Worm (Caenorhabditis elegans): ENCODE results near the gene C41H7.2.
A peak's percentile ranks its signal among the peaks of the same experiment; 100 is the strongest.

Gene C41H7.2

ce11 chrII:3028264-3028663 lies 13.6 kb downstream of the C41H7.2 start (continued):
- TF ChIP-seq dsc-1 (tag; optimal IDR thresholded peaks at IDR 0.05) (no peak), alr-1 (tag; optimal IDR thresholded peaks at IDR 0.05; ENCODE audit: borderline replicate concordance) (no peak), unc-30 (tag; optimal IDR thresholded peaks at IDR 0.05) (no peak), lin-15B (tag; optimal IDR thresholded peaks at IDR 0.05) (no peak), pag-3 (tag; optimal IDR thresholded peaks at IDR 0.05; ENCODE audit: borderline replicate concordance, insufficient read depth) (no peak), unc-86 (tag; optimal IDR thresholded peaks at IDR 0.05) (no peak), nhr-237 (tag; optimal IDR thresholded peaks at IDR 0.05) (no peak), nhr-47 (tag; optimal IDR thresholded peaks at IDR 0.05) (no peak), lsy-2 (tag; optimal IDR thresholded peaks at IDR 0.05) (no peak), aha-1 (tag; optimal IDR thresholded peaks at IDR 0.05) (no peak), fkh-10 (GFP tag; optimal IDR thresholded peaks at IDR 0.05) (no peak), tbx-2 (tag; optimal IDR thresholded peaks at IDR 0.05) (no peak), snu-23 (GFP tag; optimal IDR thresholded peaks at IDR 0.05) (peak; percentile 21), elt-3 (tag; optimal IDR thresholded peaks at IDR 0.05) (peak in 1 of 6 experiments; percentile 31), nhr-85 (tag) (no peak), nhr-76 (tag; optimal IDR thresholded peaks at IDR 0.05) (no peak), C16A3.4 (tag; optimal IDR thresholded peaks at IDR 0.05) (peak; percentile 7), efl-1 (optimal IDR thresholded peaks at IDR 0.05) (no peak), efl-1 (GFP tag; optimal IDR thresholded peaks at IDR 0.05 in 1 of 2) (peak in 1 of 2 experiments; percentile 8), ama-1 (optimal IDR thresholded peaks at IDR 0.05) (no peak), snpc-4 (tag; optimal IDR thresholded peaks at IDR 0.05) (no peak), mab-9 (GFP tag; IDR thresholded peaks at IDR 0.05) (no peak), nhr-11 (tag; optimal IDR thresholded peaks at IDR 0.05) (no peak), elt-2 (tag; optimal IDR thresholded peaks at IDR 0.05) (no peak), egl-27 (tag; optimal IDR thresholded peaks at IDR 0.05) (no peak), fkh-8 (tag; optimal IDR thresholded peaks at IDR 0.05) (no peak), nhr-71 (tag; optimal IDR thresholded peaks at IDR 0.05) (no peak), vab-15 (tag; optimal IDR thresholded peaks at IDR 0.05) (no peak), ces-1 (GFP tag; optimal IDR thresholded peaks at IDR 0.05) (no peak), blmp-1 (tag; optimal IDR thresholded peaks at IDR 0.05) (peak; percentile 98), unc-130 (tag; optimal IDR thresholded peaks at IDR 0.05) (no peak), nhr-19 (GFP tag; conservative IDR thresholded peaks at IDR 0.05) (no peak), C34B4.2 (tag; optimal IDR thresholded peaks at IDR 0.05) (no peak), dpl-1 (GFP tag; optimal IDR thresholded peaks at IDR 0.05) (no peak), unc-62 (GFP tag; optimal IDR thresholded peaks at IDR 0.05) (no peak), egl-13 (tag; optimal IDR thresholded peaks at IDR 0.05) (no peak)

DNA sequence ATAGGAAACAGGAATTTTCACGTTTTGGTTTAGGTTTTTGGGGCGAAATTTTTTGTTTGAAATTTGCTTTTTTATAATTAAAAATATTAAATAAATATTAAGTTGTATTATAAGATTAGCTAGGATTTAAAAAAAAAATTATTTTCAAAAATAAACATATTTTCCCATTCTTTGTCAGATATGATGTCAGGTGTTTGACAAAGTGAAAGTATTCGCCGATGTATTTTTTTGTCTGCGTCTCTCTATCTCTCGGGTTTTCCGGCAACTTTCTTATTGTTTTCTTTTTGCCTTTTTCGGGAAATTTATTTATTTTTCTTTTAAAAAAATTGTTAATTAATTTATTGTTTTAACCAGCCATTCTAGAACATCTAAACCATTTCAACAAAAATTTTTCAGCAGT lies 15.8 kb downstream of the C41H7.2 start:
- no peak for TF ChIP-seq ztf-11 (tag; optimal IDR thresholded peaks at IDR 0.05)
- TF ChIP-seq blmp-1 (tag; optimal IDR thresholded peaks at IDR 0.05): peak; percentile 91
- TF ChIP-seq rnt-1 (tag; optimal IDR thresholded peaks at IDR 0.05): no peak
- peak; percentile 57 for TF ChIP-seq nhr-85 (tag)
- no peak for TF ChIP-seq fos-1 (tag; optimal IDR thresholded peaks at IDR 0.05)
- no peak for TF ChIP-seq nhr-28 (tag; optimal IDR thresholded peaks at IDR 0.05)
- TF ChIP-seq dpl-1 (GFP tag; optimal IDR thresholded peaks at IDR 0.05): no peak
- no peak for TF ChIP-seq nhr-19 (GFP tag; conservative IDR thresholded peaks at IDR 0.05)
- TF ChIP-seq ztf-4 (tag; optimal IDR thresholded peaks at IDR 0.05): no peak
- TF ChIP-seq hpl-2 (GFP tag; optimal IDR thresholded peaks at IDR 0.05): no peak
- no peak for TF ChIP-seq nhr-76 (tag; optimal IDR thresholded peaks at IDR 0.05)
- no peak for TF ChIP-seq egl-27 (tag; optimal IDR thresholded peaks at IDR 0.05)
- no peak for TF ChIP-seq fkh-4 (tag; optimal IDR thresholded peaks at IDR 0.05; ENCODE audit: borderline replicate concordance)
- no peak for TF ChIP-seq tlp-1 (tag; optimal IDR thresholded peaks at IDR 0.05)
- TF ChIP-seq ces-1 (GFP tag; optimal IDR thresholded peaks at IDR 0.05): no peak
- TF ChIP-seq lin-14 (GFP tag; optimal IDR thresholded peaks at IDR 0.05): peak; percentile 29
- TF ChIP-seq nhr-77 (tag; optimal IDR thresholded peaks at IDR 0.05): no peak
- no peak for TF ChIP-seq F16B12.6 (tag; optimal IDR thresholded peaks at IDR 0.05)

Measured in whole organism, L1 larva.